Worm (Caenorhabditis elegans): ENCODE measurements around the gene Y54G2A.26.

DNA sequence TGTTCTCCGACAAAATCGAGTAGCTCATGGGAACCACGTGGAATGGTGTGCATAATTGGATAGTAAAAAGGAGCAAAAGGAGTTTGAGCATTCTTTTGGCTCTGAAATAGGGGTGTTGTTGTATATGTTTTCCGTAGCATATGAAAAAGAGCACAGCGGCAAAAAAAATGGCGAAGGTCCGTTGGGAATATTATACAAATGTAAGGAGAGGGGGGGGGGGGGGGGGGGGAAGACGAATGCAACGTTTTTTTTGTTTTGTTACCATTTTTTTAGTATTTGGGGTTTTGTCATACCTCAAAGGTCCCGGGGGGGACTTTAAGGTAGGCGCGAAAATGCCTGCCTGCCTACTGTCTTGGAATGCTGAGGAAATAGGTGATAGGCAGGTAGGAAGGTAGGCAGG, 33.6 kb upstream of the Y54G2A.26 start, which contains the start of gene ndnf-1:
- TF ChIP-seq ces-1 (GFP tag; optimal IDR thresholded peaks at IDR 0.05) (no peak), unc-62 (GFP tag; optimal IDR thresholded peaks at IDR 0.05) (no peak), pha-4 (tag; optimal IDR thresholded peaks at IDR 0.05) (no peak), ceh-83 (GFP tag; optimal IDR thresholded peaks at IDR 0.05) (no peak), lsy-2 (tag; optimal IDR thresholded peaks at IDR 0.05) (no peak)
